Comparison of ENCODE assay signal across 4 fruit fly cellular contexts in the genomic region with DNA sequence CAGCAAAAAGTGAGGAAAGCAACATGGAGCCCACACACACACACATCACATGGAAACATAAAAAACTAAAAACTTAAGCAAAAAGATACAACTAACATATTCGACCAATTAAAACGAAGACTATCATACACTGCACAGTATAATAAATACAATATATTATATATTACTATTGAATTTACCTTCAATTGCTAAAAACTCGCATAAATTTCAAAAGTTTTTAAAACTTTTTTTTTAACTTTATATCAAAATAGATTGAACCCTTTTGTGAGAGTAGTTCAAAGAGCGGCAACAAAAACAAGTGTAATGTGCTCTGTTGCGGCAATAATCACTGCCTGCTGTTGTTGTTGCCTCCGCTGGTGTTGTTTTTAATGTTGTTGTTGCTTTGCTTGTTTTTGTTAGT.
TF ChIP-seq lines count a peak whose summit lies in the region.

No protein-coding gene starts in this region.

- no peak for TF ChIP-seq CTCF in whole organism, embryonic (GFP tag; optimal IDR thresholded peaks at IDR 0.05; lab: Kevin White, UChicago)

TF ChIP-seq in whole organism, embryonic, 481 proteins besides CTCF, POLR2A, EP300 and RAD21:
- TF ChIP-seq CG4360 (GFP tag; IDR thresholded peaks at IDR 0.05; lab: Robert Waterston, UW) (peak; percentile 76), Hr51 (GFP tag; optimal IDR thresholded peaks at IDR 0.05; lab: Kevin White, UChicago) (peak in 1 of 2 experiments; percentile 16), Drgx (GFP tag; IDR thresholded peaks at IDR 0.05; lab: Robert Waterston, UW) (peak; percentile 83), chm (GFP tag; IDR thresholded peaks at IDR 0.05; lab: Robert Waterston, UW) (no peak), CG11504 (tag; optimal IDR thresholded peaks at IDR 0.05; lab: Kevin White, UChicago) (peak; percentile 52), CG17359 (tag; optimal IDR thresholded peaks at IDR 0.05; lab: Kevin White, UChicago) (peak; percentile 10), CG7839 (tag; optimal IDR thresholded peaks at IDR 0.05; lab: Kevin White, UChicago) (peak; percentile 9), CG2678 (tag; optimal IDR thresholded peaks at IDR 0.05; lab: Kevin White, UChicago) (peak; percentile 44), D19A (tag; optimal IDR thresholded peaks at IDR 0.05; lab: Kevin White, UChicago) (peak; percentile 74), Sox102F (GFP tag; optimal IDR thresholded peaks at IDR 0.05; lab: Kevin White, UChicago) (peak; percentile 27), CG18262 (tag; optimal IDR thresholded peaks at IDR 0.05; lab: Kevin White, UChicago) (no peak), sens (GFP tag; lab: Kevin White, UChicago) (peak; percentile 41), nom (GFP tag; optimal IDR thresholded peaks at IDR 0.05; lab: Kevin White, UChicago) (peak; percentile 32), bsh (GFP tag; optimal IDR thresholded peaks at IDR 0.05; lab: Kevin White, UChicago) (peak in 1 of 2 experiments; percentile 10), tin (GFP tag; optimal IDR thresholded peaks at IDR 0.05; lab: Kevin White, UChicago) (no peak), row (GFP tag; IDR thresholded peaks at IDR 0.05; lab: Robert Waterston, UW) (peak; percentile 29; the same call in 1 of the 3 replicates), CG15269 (tag; optimal IDR thresholded peaks at IDR 0.05; lab: Kevin White, UChicago) (peak; percentile 12), CG12744 (GFP tag; optimal IDR thresholded peaks at IDR 0.05; lab: Kevin White, UChicago) (no peak), hth (optimal IDR thresholded peaks at IDR 0.05; lab: Kevin White, UChicago) (no peak), CG10462 (GFP tag; optimal IDR thresholded peaks at IDR 0.05; lab: Kevin White, UChicago) (no peak), dmrt99B (tag; optimal IDR thresholded peaks at IDR 0.05; lab: Kevin White, UChicago) (peak; percentile 21), gem (tag; optimal IDR thresholded peaks at IDR 0.05; lab: Kevin White, UChicago) (peak; percentile 40)

TF ChIP-seq in whole organism, prepupa, 60 proteins besides CTCF, POLR2A, EP300 and RAD21 (continues in another document):
- TF ChIP-seq Eip78C (GFP tag; lab: Kevin White, UChicago) = peak; percentile 61
- peak; percentile 93 for TF ChIP-seq CG15336 (GFP tag; IDR thresholded peaks at IDR 0.05; lab: Robert Waterston, UW)
- TF ChIP-seq Sox15 (GFP tag; optimal IDR thresholded peaks at IDR 0.05; lab: Kevin White, UChicago) = no peak
- TF ChIP-seq net (GFP tag; optimal IDR thresholded peaks at IDR 0.05; lab: Kevin White, UChicago) = peak; percentile 39
- TF ChIP-seq Sox102F (GFP tag; optimal IDR thresholded peaks at IDR 0.05; lab: Kevin White, UChicago) = no peak
- peak; percentile 93 for TF ChIP-seq CG8119 (GFP tag; IDR thresholded peaks at IDR 0.05; lab: Robert Waterston, UW)
- no peak for TF ChIP-seq topi (GFP tag; optimal IDR thresholded peaks at IDR 0.05; lab: Kevin White, UChicago)
- peak in 1 of 2 experiments; percentile 31 for TF ChIP-seq salr (GFP tag; optimal IDR thresholded peaks at IDR 0.05; lab: Kevin White, UChicago)
- TF ChIP-seq fd85E (GFP tag; optimal IDR thresholded peaks at IDR 0.05; lab: Kevin White, UChicago) = no peak
- TF ChIP-seq Hr4 (GFP tag; optimal IDR thresholded peaks at IDR 0.05; lab: Kevin White, UChicago) = peak; percentile 59
- TF ChIP-seq dac (GFP tag; optimal IDR thresholded peaks at IDR 0.05; lab: Kevin White, UChicago) = no peak
- TF ChIP-seq pdm3 (GFP tag; optimal IDR thresholded peaks at IDR 0.05; lab: Kevin White, UChicago) = peak; percentile 24
- peak; percentile 44 for TF ChIP-seq fd59A (GFP tag; optimal IDR thresholded peaks at IDR 0.05; lab: Kevin White, UChicago)
- no peak for TF ChIP-seq cyc (GFP tag; optimal IDR thresholded peaks at IDR 0.05; lab: Kevin White, UChicago)
- TF ChIP-seq CG3919 (GFP tag; optimal IDR thresholded peaks at IDR 0.05; lab: Kevin White, UChicago) = peak; percentile 52
- no peak for TF ChIP-seq Sox14 (GFP tag; optimal IDR thresholded peaks at IDR 0.05; lab: Kevin White, UChicago)
- peak; percentile 12 for TF ChIP-seq svp (GFP tag; lab: Kevin White, UChicago)
- peak; percentile 75 for TF ChIP-seq CG3032 (tag; optimal IDR thresholded peaks at IDR 0.05; lab: Kevin White, UChicago)
- TF ChIP-seq CG8319 (GFP tag; optimal IDR thresholded peaks at IDR 0.05; lab: Kevin White, UChicago) = peak; percentile 40
- TF ChIP-seq OdsH (GFP tag; optimal IDR thresholded peaks at IDR 0.05; lab: Kevin White, UChicago) = peak; percentile 55
- no peak for TF ChIP-seq Eip93F (GFP tag; optimal IDR thresholded peaks at IDR 0.05; lab: Kevin White, UChicago)
- TF ChIP-seq CG32006 (GFP tag; optimal IDR thresholded peaks at IDR 0.05; lab: Kevin White, UChicago) = peak; percentile 83
- TF ChIP-seq CG11902 (GFP tag; optimal IDR thresholded peaks at IDR 0.05; lab: Kevin White, UChicago) = no peak

TF ChIP-seq in whole organism, pupa, 21 proteins besides CTCF, POLR2A, EP300 and RAD21:
- peak; percentile 86 for TF ChIP-seq CG15710 (tag; optimal IDR thresholded peaks at IDR 0.05; lab: Kevin White, UChicago)
- TF ChIP-seq gl (tag; optimal IDR thresholded peaks at IDR 0.05; lab: Kevin White, UChicago) = no peak
- peak; percentile 84 for TF ChIP-seq CG8159 (tag; optimal IDR thresholded peaks at IDR 0.05; lab: Kevin White, UChicago)
- TF ChIP-seq CG9948 (tag; optimal IDR thresholded peaks at IDR 0.05; lab: Kevin White, UChicago) = peak; percentile 67
- peak; percentile 64 for TF ChIP-seq CG8301 (tag; optimal IDR thresholded peaks at IDR 0.05; lab: Kevin White, UChicago)
- peak; percentile 70 for TF ChIP-seq CG14655 (GFP tag; optimal IDR thresholded peaks at IDR 0.05; lab: Kevin White, UChicago)
- TF ChIP-seq rn (GFP tag; IDR thresholded peaks at IDR 0.05; lab: Robert Waterston, UW) = peak; percentile 68
- peak; percentile 80 for TF ChIP-seq CG4496 (GFP tag; IDR thresholded peaks at IDR 0.05; lab: Robert Waterston, UW)
- peak; percentile 79; the same call in 1 of the 2 replicates for TF ChIP-seq CG12605 (GFP tag; IDR thresholded peaks at IDR 0.05; lab: Robert Waterston, UW)
- TF ChIP-seq CG34367 (tag; optimal IDR thresholded peaks at IDR 0.05; lab: Kevin White, UChicago) = peak; percentile 70
- TF ChIP-seq fd96Ca (GFP tag; IDR thresholded peaks at IDR 0.05; lab: Robert Waterston, UW) = no peak
- TF ChIP-seq Snoo (tag; optimal IDR thresholded peaks at IDR 0.05; lab: Kevin White, UChicago) = no peak
- TF ChIP-seq CG10348 (GFP tag; IDR thresholded peaks at IDR 0.05; lab: Robert Waterston, UW) = 0 out of 2 replicates have a peak, but pooled peaks have one; percentile 32
- no peak for TF ChIP-seq Pif1B (GFP tag; optimal IDR thresholded peaks at IDR 0.05; lab: Kevin White, UChicago)
- TF ChIP-seq EcR (GFP tag; optimal IDR thresholded peaks at IDR 0.05; lab: Kevin White, UChicago) = peak; percentile 29
- TF ChIP-seq CG13204 (GFP tag; optimal IDR thresholded peaks at IDR 0.05; lab: Kevin White, UChicago) = peak; percentile 32
- TF ChIP-seq CG32121 (GFP tag; IDR thresholded peaks at IDR 0.05; lab: Robert Waterston, UW) = peak; percentile 91
- TF ChIP-seq Ets98B (GFP tag; IDR thresholded peaks at IDR 0.05; lab: Robert Waterston, UW) = peak; percentile 79
- no peak for TF ChIP-seq D1 (tag; optimal IDR thresholded peaks at IDR 0.05; lab: Kevin White, UChicago)
- peak; percentile 72 for TF ChIP-seq CG17806 (tag; optimal IDR thresholded peaks at IDR 0.05; lab: Kevin White, UChicago)
- TF ChIP-seq Pif1A (GFP tag; optimal IDR thresholded peaks at IDR 0.05; lab: Kevin White, UChicago) = no peak
TF ChIP-seq in whole organism, pupa: peak in this region for 15.

TF ChIP-seq in whole organism, wandering third instar larva, 38 proteins besides CTCF, POLR2A, EP300 and RAD21:
- no peak for TF ChIP-seq Hnf4 (GFP tag; optimal IDR thresholded peaks at IDR 0.05; lab: Kevin White, UChicago)
- peak; percentile 31 for TF ChIP-seq HLH106 (tag; optimal IDR thresholded peaks at IDR 0.05; lab: Kevin White, UChicago)
- TF ChIP-seq Sp1 (GFP tag; optimal IDR thresholded peaks at IDR 0.05; lab: Kevin White, UChicago) = peak; percentile 46
